Fruit fly (Drosophila melanogaster) whole organism, embryonic: Measurements from ENCODE around the gene Rtc1.

Experiments
- Blimp-1 ChIP-seq: fragments of 200-800 bp; sonication (Bioruptor generic); optimal IDR thresholded peaks from 3 replicates; lab custom pipeline; 2018; ENCODE audit warnings: missing biosample characterization, missing genetic modification characterization, mild to moderate bottlenecking, moderate library complexity, missing genetic modification reagents
- CG10462 ChIP-seq: fragments of 200-800 bp; sonication (Bioruptor generic); optimal IDR thresholded peaks from 2 replicates; lab custom pipeline; 2016; ENCODE audit warnings: missing biosample characterization, missing genetic modification characterization
- CG10959 ChIP-seq: fragments of 200-800 bp; sonication (Bioruptor generic); IDR thresholded peaks from 2 replicates; pipeline ENCODE4 v1.3.6; 2022; ENCODE audit warnings: missing biosample characterization, missing genetic modification characterization
- CG10979 ChIP-seq: fragments of 200-800 bp; sonication (Bioruptor generic); optimal IDR thresholded peaks from 2 replicates; lab custom pipeline; 2018; ENCODE audit warnings: missing biosample characterization, mild to moderate bottlenecking, missing genetic modification characterization, moderate library complexity
- CG11456 ChIP-seq: fragments of 200-800 bp; sonication (Bioruptor generic); IDR thresholded peaks from 3 replicates; pipeline ENCODE4 v1.3.6; 2022; ENCODE audit warnings: missing biosample characterization, missing genetic modification characterization
- CG11560 ChIP-seq: fragments of 200-800 bp; sonication (Bioruptor generic); IDR thresholded peaks from 3 replicates; pipeline ENCODE4 v1.3.6; 2022; ENCODE audit warnings: missing biosample characterization, missing genetic modification characterization
- CG12155 ChIP-seq: fragments of 200-800 bp; sonication (Bioruptor generic); optimal IDR thresholded peaks from 3 replicates; lab custom pipeline; 2016; ENCODE audit warnings: missing biosample characterization, missing genetic modification characterization
- CG12659 ChIP-seq: fragments of 200-800 bp; sonication (Bioruptor generic); optimal IDR thresholded peaks from 3 replicates; lab custom pipeline; 2017; ENCODE audit warnings: mild to moderate bottlenecking, missing biosample characterization, missing genetic modification reagents, missing genetic modification characterization
- CG14441 ChIP-seq: fragments of 200-800 bp; sonication (Bioruptor generic); IDR thresholded peaks from 2 replicates; pipeline ENCODE4 v1.3.6; 2022; ENCODE audit warnings: missing biosample characterization, missing genetic modification characterization
- CG14860 ChIP-seq: fragments of 200-800 bp; sonication (Bioruptor generic); IDR thresholded peaks from 3 replicates; pipeline ENCODE4 v1.3.6; 2022; ENCODE audit warnings: missing biosample characterization, missing genetic modification characterization; ENCODE audit not compliant: partially characterized antibody
- CG15479 ChIP-seq: fragments of 200-800 bp; sonication (Bioruptor generic); optimal IDR thresholded peaks from 3 replicates; lab custom pipeline; 2019; ENCODE audit warnings: missing biosample characterization, mild to moderate bottlenecking, missing genetic modification characterization, moderate library complexity
- CG16863 ChIP-seq: fragments of 200-800 bp; sonication (Bioruptor generic); optimal IDR thresholded peaks from 3 replicates; lab custom pipeline; 2016; ENCODE audit warnings: missing biosample characterization, missing genetic modification characterization
- CG17829 ChIP-seq: fragments of 200-800 bp; optimal IDR thresholded peaks from 2 replicates; lab custom pipeline; 2019; ENCODE audit warnings: missing biosample characterization, mild to moderate bottlenecking, missing genetic modification characterization, moderate library complexity
- CG17912 ChIP-seq: fragments of 200-800 bp; sonication (Bioruptor generic); optimal IDR thresholded peaks from 2 replicates; lab custom pipeline; 2018; ENCODE audit warnings: missing biosample characterization, mild to moderate bottlenecking, missing genetic modification characterization
- CG2678 ChIP-seq: fragments of 200-800 bp; sonication (Bioruptor generic); optimal IDR thresholded peaks from 3 replicates; lab custom pipeline; 2019; ENCODE audit warnings: missing biosample characterization, mild to moderate bottlenecking, missing genetic modification characterization, moderate library complexity
- CG30020 ChIP-seq: fragments of 200-800 bp; optimal IDR thresholded peaks from 2 replicates; lab custom pipeline; 2019; ENCODE audit warnings: missing biosample characterization, mild to moderate bottlenecking, missing genetic modification characterization, moderate library complexity
- CG43689 ChIP-seq: fragments of 200-800 bp; sonication (Bioruptor generic); IDR thresholded peaks from 2 replicates; pipeline ENCODE4 v1.3.6; 2022; ENCODE audit warnings: missing biosample characterization, missing genetic modification characterization
- CG7987 ChIP-seq: fragments of 200-800 bp; sonication (Bioruptor generic); optimal IDR thresholded peaks from 2 replicates; lab custom pipeline; 2018; ENCODE audit warnings: missing biosample characterization, mild to moderate bottlenecking, missing genetic modification characterization, moderate library complexity
- CG9797 ChIP-seq: fragments of 200-800 bp; sonication (Bioruptor generic); optimal IDR thresholded peaks from 3 replicates; lab custom pipeline; 2018; ENCODE audit warnings: missing biosample characterization, mild to moderate bottlenecking, missing genetic modification characterization
- Camta ChIP-seq: fragments of 200-800 bp; sonication (Bioruptor generic); optimal IDR thresholded peaks from 2 replicates; lab custom pipeline; 2016; ENCODE audit warnings: missing biosample characterization, missing genetic modification characterization
- Dip3 ChIP-seq: fragments of 200-800 bp; sonication (Bioruptor generic); optimal IDR thresholded peaks from 3 replicates; lab custom pipeline; 2016; ENCODE audit warnings: missing biosample characterization, missing genetic modification characterization
- E2f1 ChIP-seq: fragments of 200-800 bp; sonication (Bioruptor generic); IDR thresholded peaks from 2 replicates; pipeline ENCODE4 v1.3.6; 2022; ENCODE audit warnings: missing biosample characterization, missing genetic modification characterization
- HLH4C ChIP-seq: fragments of 200-800 bp; sonication (Bioruptor generic); IDR thresholded peaks from 3 replicates; pipeline ENCODE4 v1.3.6; 2022; ENCODE audit warnings: missing biosample characterization, missing genetic modification characterization; ENCODE audit not compliant: partially characterized antibody
- Lim3 ChIP-seq: fragments of 200-800 bp; sonication (Bioruptor generic); IDR thresholded peaks from 2 replicates; pipeline ENCODE4 v1.3.6; 2022; ENCODE audit warnings: missing biosample characterization, missing genetic modification characterization
- Mad ChIP-seq: fragments of 200-800 bp; sonication (Bioruptor generic); optimal IDR thresholded peaks from 2 replicates; lab custom pipeline; 2016; ENCODE audit warnings: missing biosample characterization, missing genetic modification characterization
- Ptx1 ChIP-seq: fragments of 200-800 bp; sonication (Bioruptor generic); IDR thresholded peaks from 2 replicates; pipeline ENCODE4 v1.3.6; 2022; ENCODE audit warnings: missing biosample characterization, missing genetic modification characterization
- bcd ChIP-seq: fragments of 200-800 bp; sonication (Bioruptor generic); optimal IDR thresholded peaks from 2 replicates; lab custom pipeline; 2017; ENCODE audit warnings: missing biosample characterization, mild to moderate bottlenecking, missing genetic modification characterization
- bsh ChIP-seq, 2 experiments: fragments of 200-800 bp; sonication (Bioruptor generic); optimal IDR thresholded peaks; 2 replicates each; lab custom pipeline; 2017 to 2018; ENCODE audit warnings: mild to moderate bottlenecking in 2 of 2, missing biosample characterization in 2 of 2, missing genetic modification characterization in 2 of 2, moderate library complexity in 1 of 2
- cas ChIP-seq: fragments of 200-800 bp; sonication (Bioruptor generic); IDR thresholded peaks from 2 replicates; pipeline ENCODE4 v1.3.6; 2022; ENCODE audit warnings: missing biosample characterization, missing genetic modification characterization
- chinmo ChIP-seq: fragments of 200-800 bp; sonication (Bioruptor generic); IDR thresholded peaks from 4 replicates; pipeline ENCODE4 v1.3.6; 2022; ENCODE audit warnings: missing biosample characterization, missing genetic modification characterization; ENCODE audit not compliant: partially characterized antibody
- dm ChIP-seq: fragments of 200-800 bp; sonication (Bioruptor generic); optimal IDR thresholded peaks from 3 replicates; lab custom pipeline; 2016; ENCODE audit warnings: missing biosample characterization, missing genetic modification characterization
- dmrt11E ChIP-seq: fragments of 200-800 bp; sonication (Bioruptor generic); optimal IDR thresholded peaks from 3 replicates; lab custom pipeline; 2018; ENCODE audit warnings: missing biosample characterization, mild to moderate bottlenecking, missing genetic modification characterization, moderate library complexity
- dpn ChIP-seq, 2 experiments: fragments of 200-800 bp; sonication (Bioruptor generic); optimal IDR thresholded peaks; 3 replicates each; lab custom pipeline; 2016; ENCODE audit warnings: missing biosample characterization in 2 of 2, missing genetic modification characterization in 2 of 2
- fru ChIP-seq: fragments of >200 bp; optimal IDR thresholded peaks from 2 replicates; lab custom pipeline; 2017
- gce ChIP-seq: fragments of 200-800 bp; sonication (Bioruptor generic); IDR thresholded peaks from 3 replicates; pipeline ENCODE4 v1.3.6; 2022; ENCODE audit warnings: missing biosample characterization, missing genetic modification characterization
- jigr1 ChIP-seq: fragments of 200-800 bp; sonication (Bioruptor generic); IDR thresholded peaks from 3 replicates; pipeline ENCODE4 v1.3.6; 2022; ENCODE audit warnings: missing biosample characterization, missing genetic modification characterization
- knrl ChIP-seq: fragments of 200-800 bp; sonication (Bioruptor generic); IDR thresholded peaks from 3 replicates; pipeline ENCODE4 v1.3.6; 2022; ENCODE audit warnings: missing biosample characterization, missing genetic modification characterization; ENCODE audit not compliant: partially characterized antibody
- lola ChIP-seq, 3 experiments: fragments of >200 bp in 2 of 3; fragments of 200-800 bp in 1 of 3; sonication (Bioruptor generic) in 1 of 3; optimal IDR thresholded peaks; 2 replicates each; lab custom pipeline; 2017 to 2019; ENCODE audit warnings: missing biosample characterization in 3 of 3, missing genetic modification characterization in 3 of 3, mild to moderate bottlenecking in 1 of 3, moderate library complexity in 1 of 3
- lov ChIP-seq, 2 experiments: fragments of 200-800 bp in 1 of 2; fragments of >200 bp in 1 of 2; sonication (Bioruptor generic) in 1 of 2; IDR thresholded peaks in 1 of 2; optimal IDR thresholded peaks in 1 of 2; 2 replicates in 1 of 2; 3 replicates in 1 of 2; pipeline versions ENCODE4 v1.3.6 to Lab custom; 2017 to 2022; ENCODE audit warnings: missing biosample characterization in 1 of 2, missing genetic modification characterization in 1 of 2
- nerfin-1 ChIP-seq: fragments of 200-800 bp; sonication (Bioruptor generic); optimal IDR thresholded peaks from 3 replicates; lab custom pipeline; 2019; ENCODE audit warnings: missing biosample characterization, mild to moderate bottlenecking, missing genetic modification characterization, moderate library complexity
- nmo ChIP-seq: fragments of 200-800 bp; sonication (Bioruptor generic); optimal IDR thresholded peaks from 2 replicates; lab custom pipeline; 2018; ENCODE audit warnings: missing biosample characterization, mild to moderate bottlenecking, missing genetic modification characterization, moderate library complexity
- pb ChIP-seq: fragments of 200-800 bp; sonication (Bioruptor generic); optimal IDR thresholded peaks from 3 replicates; lab custom pipeline; 2016; ENCODE audit warnings: missing biosample characterization, missing genetic modification characterization
- pros ChIP-seq: fragments of 200-800 bp; sonication (Bioruptor generic); optimal IDR thresholded peaks from 3 replicates; lab custom pipeline; 2019; ENCODE audit warnings: missing biosample characterization, mild to moderate bottlenecking, missing genetic modification characterization, moderate library complexity
- psq ChIP-seq: fragments of 200-800 bp; sonication (Bioruptor generic); optimal IDR thresholded peaks from 2 replicates; lab custom pipeline; 2017; ENCODE audit warnings: missing biosample characterization, missing genetic modification characterization
- salm ChIP-seq: fragments of 200-800 bp; sonication (Bioruptor generic); optimal IDR thresholded peaks from 2 replicates; lab custom pipeline; 2018; ENCODE audit warnings: missing biosample characterization, mild to moderate bottlenecking, missing genetic modification characterization
- seq ChIP-seq: fragments of 200-800 bp; sonication (Bioruptor generic); IDR thresholded peaks from 2 replicates; pipeline ENCODE4 v1.3.6; 2022; ENCODE audit warnings: missing biosample characterization, missing genetic modification characterization
- twi ChIP-seq: fragments of 200-800 bp; optimal IDR thresholded peaks from 2 replicates; lab custom pipeline; 2019; ENCODE audit warnings: missing biosample characterization, mild to moderate bottlenecking, missing genetic modification characterization, moderate library complexity
- tx ChIP-seq: fragments of 200-800 bp; sonication (Bioruptor generic); optimal IDR thresholded peaks from 2 replicates; lab custom pipeline; 2016; ENCODE audit warnings: missing biosample characterization, missing genetic modification characterization
- unc-4 ChIP-seq: fragments of 200-800 bp; sonication (Bioruptor generic); IDR thresholded peaks from 2 replicates; pipeline ENCODE4 v1.3.6; 2022; ENCODE audit warnings: missing biosample characterization, missing genetic modification characterization; ENCODE audit not compliant: partially characterized antibody

Rtc1 gene

DNA sequence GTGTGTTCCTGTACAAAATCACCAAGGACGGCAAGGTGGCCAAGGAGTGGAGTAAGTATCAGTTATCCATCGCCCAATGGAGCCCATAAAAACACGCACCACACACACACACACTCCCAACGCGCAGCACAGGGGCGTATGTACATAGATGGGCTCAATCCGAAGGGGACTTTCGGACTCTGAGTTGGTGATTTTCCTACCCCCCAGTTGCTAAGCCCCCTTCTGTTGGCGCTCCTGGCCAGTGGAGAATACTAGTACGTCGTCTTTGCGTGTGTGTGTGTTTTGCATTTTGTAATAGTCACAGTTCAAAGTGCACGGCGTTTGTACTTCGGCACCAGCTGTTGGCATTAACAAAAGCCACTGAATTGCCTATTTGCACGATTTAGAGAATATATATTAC, 16.9 kb upstream of the Rtc1 start (continued):
- peak; percentile 75 to 83 for TF ChIP-seq bsh (GFP tag; optimal IDR thresholded peaks at IDR 0.05; lab: Kevin White, UChicago)
- TF ChIP-seq nmo (GFP tag; lab: Kevin White, UChicago), result peak; percentile 33
- TF ChIP-seq CG12659 (GFP tag; lab: Kevin White, UChicago), result peak; percentile 75
- no peak for TF ChIP-seq psq (GFP tag; lab: Kevin White, UChicago)
- peak; percentile 42; the same call in 1 of the 3 replicates for TF ChIP-seq CG11560 (tag; lab: Robert Waterston, UW)
- no peak for TF ChIP-seq fru
- peak; percentile 77 for TF ChIP-seq CG12155 (GFP tag; lab: Kevin White, UChicago)
- no peak for TF ChIP-seq pb (GFP tag; lab: Kevin White, UChicago)
- no peak for TF ChIP-seq knrl (GFP tag; lab: Robert Waterston, UW)
- no peak for TF ChIP-seq CG30020 (tag; lab: Kevin White, UChicago)
- peak; percentile 14 for TF ChIP-seq salm (tag; lab: Kevin White, UChicago)
- peak; percentile 72 for TF ChIP-seq CG16863 (GFP tag; lab: Kevin White, UChicago)
- no peak for TF ChIP-seq pros (GFP tag; lab: Kevin White, UChicago)
- TF ChIP-seq seq, result peak; percentile 70
- peak; percentile 36; the same call in 1 of the 2 replicates for TF ChIP-seq CG43689 (GFP tag; lab: Robert Waterston, UW)
- peak; percentile 39 for TF ChIP-seq Camta
- TF ChIP-seq CG10979 (tag; lab: Kevin White, UChicago), result peak; percentile 51
- no peak for TF ChIP-seq CG15479 (GFP tag; lab: Kevin White, UChicago)
- peak; percentile 82 for TF ChIP-seq Mad (GFP tag; lab: Kevin White, UChicago)
- TF ChIP-seq CG14860, result no peak
- TF ChIP-seq CG2678 (tag; lab: Kevin White, UChicago), result peak; percentile 77
- peak; percentile 80 for TF ChIP-seq CG14441 (GFP tag; lab: Robert Waterston, UW)
- TF ChIP-seq CG17829 (tag; lab: Kevin White, UChicago), result peak; percentile 71
- TF ChIP-seq CG7987 (GFP tag; lab: Kevin White, UChicago), result peak; percentile 75
- TF ChIP-seq tx (GFP tag; lab: Kevin White, UChicago), result peak; percentile 78
- peak; percentile 72; the same call in 1 of the 3 replicates for TF ChIP-seq gce (GFP tag; lab: Robert Waterston, UW)
- peak; percentile 69 for TF ChIP-seq Dip3
- peak; percentile 78 for TF ChIP-seq bcd (GFP tag; lab: Kevin White, UChicago)
- peak; percentile 61; the same call in 1 of the 2 replicates for TF ChIP-seq CG10959 (GFP tag; lab: Robert Waterston, UW)
- TF ChIP-seq Ptx1 (GFP tag; lab: Robert Waterston, UW), result peak; percentile 86
- TF ChIP-seq CG9797 (GFP tag; lab: Kevin White, UChicago), result no peak
- TF ChIP-seq dpn (GFP tag; optimal IDR thresholded peaks at IDR 0.05; lab: Kevin White, UChicago), result peak; percentile 69 to 89
- peak; percentile 46 for TF ChIP-seq dmrt11E (tag; lab: Kevin White, UChicago)
- TF ChIP-seq twi (tag; lab: Kevin White, UChicago), result peak; percentile 26
- peak; percentile 95 for TF ChIP-seq CG11456 (GFP tag; lab: Robert Waterston, UW)
- peak; percentile 64 for TF ChIP-seq Blimp-1 (GFP tag; lab: Kevin White, UChicago)
- no peak for TF ChIP-seq chinmo (GFP tag; lab: Robert Waterston, UW)
- peak; percentile 33 for TF ChIP-seq nerfin-1 (tag; lab: Kevin White, UChicago)
- no peak for TF ChIP-seq lov (optimal IDR thresholded peaks at IDR 0.05; lab: Kevin White, UChicago)
- TF ChIP-seq lov (GFP tag; IDR thresholded peaks at IDR 0.05; lab: Robert Waterston, UW), result peak; percentile 82
- TF ChIP-seq Lim3, result no peak
- TF ChIP-seq lola (GFP tag; optimal IDR thresholded peaks at IDR 0.05; lab: Kevin White, UChicago), result peak in 1 of 3 experiments; percentile 28
- TF ChIP-seq unc-4, result no peak
- peak; percentile 63 for TF ChIP-seq E2f1
- peak; percentile 24; the same call in 1 of the 3 replicates for TF ChIP-seq jigr1
- TF ChIP-seq dm (GFP tag; lab: Kevin White, UChicago), result peak; percentile 46
- TF ChIP-seq CG17912 (GFP tag; lab: Kevin White, UChicago), result peak; percentile 59
- no peak for TF ChIP-seq CG10462 (GFP tag; lab: Kevin White, UChicago)
- TF ChIP-seq HLH4C (GFP tag; lab: Robert Waterston, UW), result no peak
- TF ChIP-seq cas, result peak; percentile 59; the same call in 1 of the 2 replicates
